Worm (Caenorhabditis elegans) whole organism, L3 larva: ENCODE measurements around the gene orc-4.
A peak's percentile ranks its signal among the peaks of the same experiment; 100 is the strongest.

Source experiments
- ZK546.5 ChIP-seq: sonication (generic microtip); optimal IDR thresholded peaks from 2 replicates; lab custom pipeline; 2017; ENCODE audit warnings: missing biosample characterization, missing genetic modification characterization
- elt-3 ChIP-seq, 3 experiments: fragments of 150-350 bp in 1 of 3; sonication (generic microtip) in 2 of 3; optimal IDR thresholded peaks; 2 replicates in 2 of 3; 4 replicates in 1 of 3; lab custom pipeline; 2014 to 2017; ENCODE audit warnings: missing biosample characterization in 3 of 3, missing genetic modification characterization in 3 of 3
- fos-1 ChIP-seq: fragments of 150-350 bp; optimal IDR thresholded peaks from 2 replicates; lab custom pipeline; 2014; ENCODE audit warnings: missing biosample characterization, missing genetic modification characterization
- nhr-11 ChIP-seq: fragments of 150-350 bp; optimal IDR thresholded peaks from 2 replicates; lab custom pipeline; 2014; ENCODE audit warnings: missing biosample characterization, missing genetic modification characterization
- nhr-12 ChIP-seq: fragments of 150-350 bp; optimal IDR thresholded peaks from 2 replicates; lab custom pipeline; 2014; ENCODE audit warnings: missing biosample characterization, missing genetic modification characterization
- nhr-237 ChIP-seq: fragments of 150-350 bp; optimal IDR thresholded peaks from 2 replicates; lab custom pipeline; 2014; ENCODE audit warnings: missing biosample characterization, missing genetic modification characterization
- nhr-25 ChIP-seq: sonication (generic microtip); optimal IDR thresholded peaks from 2 replicates; lab custom pipeline; 2017; ENCODE audit warnings: missing biosample characterization, missing genetic modification characterization
- pha-4 ChIP-seq: fragments of 150-350 bp; optimal IDR thresholded peaks from 2 replicates; lab custom pipeline; 2014; ENCODE audit warnings: missing biosample characterization, missing genetic modification reagents, missing genetic modification characterization
- ztf-11 ChIP-seq: fragments of 150-350 bp; optimal IDR thresholded peaks from 2 replicates; lab custom pipeline; 2014; ENCODE audit warnings: missing biosample characterization, missing genetic modification characterization

DNA sequence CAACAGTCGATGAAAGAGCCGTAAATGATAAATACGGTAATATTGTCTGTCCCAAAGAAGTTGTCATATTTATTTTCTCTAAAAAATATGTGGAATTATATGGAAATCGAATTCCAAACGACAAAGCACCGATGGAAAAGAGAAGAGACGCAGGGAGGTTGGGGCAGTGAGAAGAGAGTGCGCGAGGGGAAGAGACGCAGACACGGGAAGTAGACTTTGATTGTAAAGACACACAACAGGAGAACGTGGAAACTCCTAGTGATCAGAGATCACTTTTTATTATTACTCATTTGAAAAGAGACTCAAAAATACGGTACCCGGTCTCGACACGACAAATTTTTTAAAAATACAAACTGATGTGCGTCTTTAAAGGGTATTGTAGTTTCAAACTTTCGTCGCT, 17.6 kb upstream of the orc-4 start:
- no peak for TF ChIP-seq ZK546.5 (tag; lab: Kevin White, UChicago)
- no peak for TF ChIP-seq nhr-12 (tag; lab: Kevin White, UChicago)
- no peak for TF ChIP-seq fos-1 (tag; lab: Kevin White, UChicago)
- TF ChIP-seq nhr-237 (tag; lab: Kevin White, UChicago), result no peak
- TF ChIP-seq nhr-11 (tag; lab: Kevin White, UChicago), result no peak
- TF ChIP-seq elt-3 (tag; optimal IDR thresholded peaks at IDR 0.05; lab: Kevin White, UChicago), result no peak
- no peak for TF ChIP-seq ztf-11 (tag; lab: Kevin White, UChicago)
- TF ChIP-seq pha-4 (tag; lab: Kevin White, UChicago), result peak; percentile 71
- no peak for TF ChIP-seq nhr-25 (tag; lab: Kevin White, UChicago)
